Worm (Caenorhabditis elegans) whole organism, L2 larva: Measurements from ENCODE around the gene tsen-34.

ENCODE experiments used
- C34F6.9 ChIP-seq: fragments of 150-350 bp; optimal IDR thresholded peaks from 2 replicates; lab custom pipeline; 2014; ENCODE audit warnings: missing biosample characterization, missing genetic modification characterization
- F13H6.1 ChIP-seq: sonication (generic microtip); optimal IDR thresholded peaks from 2 replicates; lab custom pipeline; 2016; ENCODE audit warnings: missing genetic modification characterization, missing compliant biosample characterization
- Y55F3AM.14 ChIP-seq: fragments of 200-800 bp; sonication (Bioruptor generic); optimal IDR thresholded peaks from 2 replicates; lab custom pipeline; 2018; ENCODE audit warnings: mild to moderate bottlenecking, missing genetic modification characterization, missing compliant biosample characterization
- ZK546.5 ChIP-seq: sonication (generic microtip); optimal IDR thresholded peaks from 2 replicates; lab custom pipeline; 2017; ENCODE audit warnings: missing biosample characterization, missing genetic modification characterization
- dmd-4 ChIP-seq: sonication (generic microtip); optimal IDR thresholded peaks from 2 replicates; lab custom pipeline; 2017; ENCODE audit warnings: missing biosample characterization, missing genetic modification characterization
- egl-27 ChIP-seq: sonication (generic microtip); optimal IDR thresholded peaks from 3 replicates; lab custom pipeline; 2017; ENCODE audit warnings: missing biosample characterization, missing genetic modification reagents, missing genetic modification characterization
- fos-1 ChIP-seq: fragments of 150-350 bp; optimal IDR thresholded peaks from 2 replicates; lab custom pipeline; 2014; ENCODE audit warnings: missing biosample characterization, missing genetic modification characterization
- lin-39 ChIP-seq: fragments of 150-350 bp; optimal IDR thresholded peaks from 2 replicates; lab custom pipeline; 2014; ENCODE audit warnings: missing biosample characterization, missing genetic modification reagents, missing genetic modification characterization
- mab-5 ChIP-seq: fragments of 150-350 bp; optimal IDR thresholded peaks from 2 replicates; lab custom pipeline; 2014; ENCODE audit warnings: missing biosample characterization, missing genetic modification characterization
- mdl-1 ChIP-seq, 2 experiments: fragments of 150-350 bp in 1 of 2; sonication (generic microtip) in 1 of 2; optimal IDR thresholded peaks; 2 replicates each; lab custom pipeline; 2017; ENCODE audit warnings: missing biosample characterization in 2 of 2, missing genetic modification characterization in 2 of 2
- nhr-11 ChIP-seq: fragments of 150-350 bp; optimal IDR thresholded peaks from 2 replicates; lab custom pipeline; 2014; ENCODE audit warnings: missing biosample characterization, missing genetic modification characterization
- nhr-12 ChIP-seq: fragments of 150-350 bp; optimal IDR thresholded peaks from 2 replicates; lab custom pipeline; 2014; ENCODE audit warnings: missing biosample characterization, missing genetic modification characterization
- nhr-21 ChIP-seq: fragments of 150-350 bp; optimal IDR thresholded peaks from 2 replicates; lab custom pipeline; 2014; ENCODE audit warnings: missing biosample characterization, missing genetic modification characterization
- nhr-6 ChIP-seq: fragments of 150-350 bp; optimal IDR thresholded peaks from 2 replicates; lab custom pipeline; 2014; ENCODE audit warnings: missing biosample characterization, missing genetic modification characterization
- skn-1 ChIP-seq: sonication (generic microtip); optimal IDR thresholded peaks from 2 replicates; lab custom pipeline; 2017; ENCODE audit warnings: missing biosample characterization, missing genetic modification characterization
- sma-9 ChIP-seq, 2 experiments: fragments of 150-350 bp in 1 of 2; sonication (generic microtip) in 1 of 2; optimal IDR thresholded peaks; 2 replicates each; lab custom pipeline; 2014 to 2016; ENCODE audit warnings: missing genetic modification characterization in 2 of 2, mild to moderate bottlenecking in 1 of 2, missing biosample characterization in 1 of 2, missing compliant biosample characterization in 1 of 2, missing genetic modification reagents in 1 of 2, moderate library complexity in 1 of 2
- snpc-4 ChIP-seq: fragments of 150-350 bp; optimal IDR thresholded peaks from 2 replicates; lab custom pipeline; 2014; ENCODE audit warnings: missing biosample characterization, missing genetic modification characterization
- unc-39 ChIP-seq: fragments of 150-350 bp; optimal IDR thresholded peaks from 2 replicates; lab custom pipeline; 2014; ENCODE audit warnings: missing biosample characterization, missing genetic modification characterization
- zag-1 ChIP-seq: fragments of 150-350 bp; optimal IDR thresholded peaks from 2 replicates; lab custom pipeline; 2014; ENCODE audit warnings: missing biosample characterization, missing genetic modification characterization

Gene tsen-34

ce11 chrIV:4218276-4218675 lies 40.0 kb downstream of the tsen-34 start:
- TF ChIP-seq F13H6.1 (tag; lab: Kevin White, UChicago) (no peak), fos-1 (tag; lab: Kevin White, UChicago) (no peak), unc-39 (tag; lab: Kevin White, UChicago) (no peak), egl-27 (tag; lab: Kevin White, UChicago) (no peak), nhr-6 (tag; lab: Kevin White, UChicago) (no peak), snpc-4 (tag; lab: Kevin White, UChicago) (no peak), sma-9 (GFP tag; optimal IDR thresholded peaks at IDR 0.05; lab: Kevin White, UChicago) (no peak), sma-9 (tag; optimal IDR thresholded peaks at IDR 0.05; lab: Kevin White, UChicago) (no peak)

- TF ChIP-seq egl-27 (tag; lab: Kevin White, UChicago) (no peak), C34F6.9 (no peak), mab-5 (tag; lab: Kevin White, UChicago) (no peak), fos-1 (tag; lab: Kevin White, UChicago) (no peak), nhr-11 (no peak), mdl-1 (tag; optimal IDR thresholded peaks at IDR 0.05; lab: Kevin White, UChicago) (no peak), nhr-12 (tag; lab: Kevin White, UChicago) (no peak), nhr-6 (tag; lab: Kevin White, UChicago) (no peak), nhr-21 (no peak)
Measured at ce11 chrIV:4219983-4220382, 41.7 kb downstream of the tsen-34 start, which contains the start of gene F30B5.11. Gene F30B5.11 (minus strand): TSS chrIV:4220083.

- TF ChIP-seq F13H6.1 (tag; lab: Kevin White, UChicago) (no peak), lin-39 (tag; lab: Kevin White, UChicago) (no peak), nhr-11 (no peak), mdl-1 (tag; optimal IDR thresholded peaks at IDR 0.05; lab: Kevin White, UChicago) (no peak), skn-1 (tag; lab: Kevin White, UChicago) (no peak), zag-1 (tag; lab: Kevin White, UChicago) (no peak), snpc-4 (tag; lab: Kevin White, UChicago) (no peak), dmd-4 (no peak), Y55F3AM.14 (no peak)
Measured at ce11 chrIV:4225851-4226250, 47.6 kb downstream of the tsen-34 start, which contains the start of gene srbc-71. Gene srbc-71 (minus strand): TSS chrIV:4225951.

ce11 chrIV:4227917-4228316 lies 49.7 kb downstream of the tsen-34 start, which contains the start of gene srbc-70:
Gene srbc-70 (minus strand): TSS chrIV:4228017.
- TF ChIP-seq fos-1 (tag; lab: Kevin White, UChicago), result no peak
- no peak for TF ChIP-seq skn-1 (tag; lab: Kevin White, UChicago)
- no peak for TF ChIP-seq sma-9 (GFP tag; optimal IDR thresholded peaks at IDR 0.05; lab: Kevin White, UChicago)
- no peak for TF ChIP-seq sma-9 (tag; optimal IDR thresholded peaks at IDR 0.05; lab: Kevin White, UChicago)
- TF ChIP-seq ZK546.5 (tag; lab: Kevin White, UChicago), result no peak
- no peak for TF ChIP-seq C34F6.9
